In the genomic region with DNA sequence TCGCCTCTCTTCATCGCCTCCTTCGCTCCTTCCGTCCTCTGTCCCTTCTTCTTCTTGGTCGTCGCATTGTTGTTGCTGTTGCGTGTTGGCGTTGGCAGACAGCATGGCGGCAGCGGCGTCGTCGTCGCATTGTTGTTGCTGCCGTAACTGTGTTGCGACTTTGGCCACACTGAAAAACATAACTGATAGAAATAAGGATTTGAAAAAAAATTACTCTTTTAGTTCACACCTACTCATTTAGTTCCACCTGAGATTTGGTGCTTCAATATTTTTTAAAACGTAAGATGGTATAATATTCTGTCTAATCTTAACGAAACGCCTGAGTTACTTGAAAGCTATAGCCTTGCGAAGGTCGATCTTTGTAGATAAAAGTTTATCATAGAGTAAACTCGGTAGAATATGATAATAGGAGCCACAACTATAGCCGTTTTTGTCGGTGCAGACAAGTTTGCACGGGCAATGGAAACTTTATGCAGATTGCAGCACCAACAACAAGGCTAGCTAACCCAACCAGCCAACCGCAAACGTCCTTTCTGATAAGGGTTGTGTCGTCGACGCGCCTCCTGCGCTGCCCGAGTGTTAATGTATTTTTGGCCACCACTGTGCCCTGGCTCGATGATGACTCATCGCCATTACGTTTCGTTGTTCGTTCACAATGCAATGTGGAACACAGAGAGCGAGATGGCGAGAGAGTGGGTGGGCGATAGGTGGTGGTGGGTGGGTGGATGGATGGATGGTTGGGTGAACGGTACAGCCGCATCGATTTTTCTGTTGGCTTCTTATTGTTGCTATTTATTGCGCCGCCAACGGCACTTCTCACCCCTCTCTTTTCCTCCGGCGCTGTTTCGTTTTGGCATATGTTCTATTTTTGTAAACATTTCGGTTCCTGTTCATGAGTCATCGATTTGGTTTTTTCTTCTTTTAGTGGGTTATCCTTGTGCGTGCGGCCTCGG, we compare ENCODE assay signal across 1 fruit fly cellular context.
A peak's percentile ranks its signal among the peaks of the same experiment; 100 is the strongest.
TF ChIP-seq lines count a peak whose summit lies in the region.

No protein-coding gene starts in this region.

TF ChIP-seq in whole organism, embryonic, 481 proteins besides CTCF, POLR2A, EP300 and RAD21 (continued from another document and continues in another):
- TF ChIP-seq Atf6 (GFP tag; IDR thresholded peaks at IDR 0.05; lab: Robert Waterston, UW) (peak; percentile 75), NC2α (GFP tag; optimal IDR thresholded peaks at IDR 0.05; lab: Kevin White, UChicago) (peak; percentile 59), CG6765 (GFP tag; optimal IDR thresholded peaks at IDR 0.05; lab: Kevin White, UChicago) (peak; percentile 61), CG15073 (GFP tag; optimal IDR thresholded peaks at IDR 0.05; lab: Kevin White, UChicago) (peak; percentile 97), Sry-δ (GFP tag; optimal IDR thresholded peaks at IDR 0.05; lab: Kevin White, UChicago) (peak; percentile 35), Elba2 (GFP tag; optimal IDR thresholded peaks at IDR 0.05; lab: Kevin White, UChicago) (no peak), da (GFP tag; optimal IDR thresholded peaks at IDR 0.05; lab: Kevin White, UChicago) (no peak), Side (GFP tag; optimal IDR thresholded peaks at IDR 0.05; lab: Kevin White, UChicago) (peak; percentile 76), CG9797 (GFP tag; optimal IDR thresholded peaks at IDR 0.05; lab: Kevin White, UChicago) (peak; percentile 20), sug (tag; optimal IDR thresholded peaks at IDR 0.05; lab: Kevin White, UChicago) (peak; percentile 51), Rfx (GFP tag; IDR thresholded peaks at IDR 0.05; lab: Robert Waterston, UW) (peak; percentile 57; the same call in 1 of the 2 replicates), CG17568 (GFP tag; optimal IDR thresholded peaks at IDR 0.05; lab: Kevin White, UChicago) (peak; percentile 77), mam (GFP tag; optimal IDR thresholded peaks at IDR 0.05; lab: Kevin White, UChicago) (peak; percentile 75), CG10979 (tag; optimal IDR thresholded peaks at IDR 0.05; lab: Kevin White, UChicago) (peak; percentile 80), wdn (GFP tag; IDR thresholded peaks at IDR 0.05; lab: Robert Waterston, UW) (peak; percentile 58; the same call in 1 of the 2 replicates), oc (tag; optimal IDR thresholded peaks at IDR 0.05; lab: Kevin White, UChicago) (peak; percentile 22), CG1529 (GFP tag; optimal IDR thresholded peaks at IDR 0.05; lab: Kevin White, UChicago) (peak; percentile 76), Optix (GFP tag; IDR thresholded peaks at IDR 0.05; lab: Robert Waterston, UW) (peak; percentile 70; the same call in 2 of the 3 replicates), sr (GFP tag; IDR thresholded peaks at IDR 0.05; lab: Robert Waterston, UW) (peak; percentile 99), CG3065 (GFP tag; optimal IDR thresholded peaks at IDR 0.05; lab: Kevin White, UChicago) (peak; percentile 26), CG7745 (tag; optimal IDR thresholded peaks at IDR 0.05; lab: Kevin White, UChicago) (no peak), bowl (GFP tag; IDR thresholded peaks at IDR 0.05; lab: Robert Waterston, UW) (no peak), Med (GFP tag; lab: Kevin White, UChicago) (peak; percentile 97), Abd-B (GFP tag; optimal IDR thresholded peaks at IDR 0.05; lab: Kevin White, UChicago) (peak; percentile 69), CG7928 (GFP tag; optimal IDR thresholded peaks at IDR 0.05; lab: Kevin White, UChicago) (peak; percentile 48), zfh2 (GFP tag; optimal IDR thresholded peaks at IDR 0.05; lab: Kevin White, UChicago) (peak; percentile 66), otp (GFP tag; IDR thresholded peaks at IDR 0.05; lab: Robert Waterston, UW) (no peak), sna (GFP tag; IDR thresholded peaks at IDR 0.05; lab: Robert Waterston, UW; ENCODE audit: partially characterized antibody) (no peak), CG6175 (GFP tag; IDR thresholded peaks at IDR 0.05; lab: Robert Waterston, UW) (no peak), Dad (GFP tag; optimal IDR thresholded peaks at IDR 0.05; lab: Kevin White, UChicago) (peak; percentile 71), stc (GFP tag; IDR thresholded peaks at IDR 0.05; lab: Robert Waterston, UW) (peak; percentile 53; the same call in 1 of the 2 replicates), CG9437 (GFP tag; optimal IDR thresholded peaks at IDR 0.05; lab: Kevin White, UChicago) (peak; percentile 83), Awh (GFP tag; IDR thresholded peaks at IDR 0.05; lab: Robert Waterston, UW) (peak; percentile 40; the same call in 1 of the 2 replicates), insv (GFP tag; optimal IDR thresholded peaks at IDR 0.05; lab: Kevin White, UChicago) (no peak), CG18599 (GFP tag; optimal IDR thresholded peaks at IDR 0.05; lab: Kevin White, UChicago) (peak; percentile 89), ro (GFP tag; IDR thresholded peaks at IDR 0.05; lab: Robert Waterston, UW) (no peak), tgo (GFP tag; IDR thresholded peaks at IDR 0.05; lab: Robert Waterston, UW) (peak; percentile 29; the same call in 1 of the 3 replicates), Gsc (GFP tag; IDR thresholded peaks at IDR 0.05; lab: Robert Waterston, UW) (no peak), gem (tag; optimal IDR thresholded peaks at IDR 0.05; lab: Kevin White, UChicago) (peak; percentile 91), danr (GFP tag; IDR thresholded peaks at IDR 0.05; lab: Robert Waterston, UW) (peak; percentile 14; the same call in 1 of the 2 replicates), wek (GFP tag; optimal IDR thresholded peaks at IDR 0.05; lab: Kevin White, UChicago) (no peak), chinmo (GFP tag; IDR thresholded peaks at IDR 0.05; lab: Robert Waterston, UW; ENCODE audit: partially characterized antibody) (peak; percentile 69; the same call in 1 of the 4 replicates), grn (GFP tag; optimal IDR thresholded peaks at IDR 0.05; lab: Kevin White, UChicago) (peak; percentile 47), Ets65A (GFP tag; lab: Kevin White, UChicago) (peak; percentile 96), CG13624 (GFP tag; optimal IDR thresholded peaks at IDR 0.05; lab: Kevin White, UChicago) (peak; percentile 77), Trl (optimal IDR thresholded peaks at IDR 0.05; lab: Kevin White, UChicago) (peak; percentile 18 to 25), Trl (GFP tag; optimal IDR thresholded peaks at IDR 0.05; lab: Kevin White, UChicago) (peak; percentile 73), CG17912 (GFP tag; optimal IDR thresholded peaks at IDR 0.05; lab: Kevin White, UChicago) (no peak), Fer1 (GFP tag; optimal IDR thresholded peaks at IDR 0.05; lab: Kevin White, UChicago) (peak; percentile 79), MTF-1 (GFP tag; optimal IDR thresholded peaks at IDR 0.05; lab: Kevin White, UChicago; ENCODE audit: borderline replicate concordance) (peak; percentile 10), CG4730 (GFP tag; IDR thresholded peaks at IDR 0.05; lab: Robert Waterston, UW) (peak; percentile 39; the same call in 1 of the 2 replicates), CG43689 (GFP tag; IDR thresholded peaks at IDR 0.05; lab: Robert Waterston, UW) (no peak), CG4282 (GFP tag; optimal IDR thresholded peaks at IDR 0.05; lab: Kevin White, UChicago) (peak; percentile 40), CG14014 (GFP tag; IDR thresholded peaks at IDR 0.05; lab: Robert Waterston, UW) (peak; percentile 52), Ptx1 (GFP tag; IDR thresholded peaks at IDR 0.05; lab: Robert Waterston, UW) (peak; percentile 65), CG13424 (tag; optimal IDR thresholded peaks at IDR 0.05; lab: Kevin White, UChicago) (peak; percentile 83), D19B (GFP tag; optimal IDR thresholded peaks at IDR 0.05; lab: Kevin White, UChicago) (peak; percentile 60), CG18764 (GFP tag; optimal IDR thresholded peaks at IDR 0.05; lab: Kevin White, UChicago) (peak; percentile 57), Dp (GFP tag; optimal IDR thresholded peaks at IDR 0.05; lab: Kevin White, UChicago) (no peak), pfk (GFP tag; optimal IDR thresholded peaks at IDR 0.05; lab: Kevin White, UChicago) (peak; percentile 41), eyg (GFP tag; optimal IDR thresholded peaks at IDR 0.05; lab: Kevin White, UChicago) (peak; percentile 68), CG15601 (tag; optimal IDR thresholded peaks at IDR 0.05; lab: Kevin White, UChicago) (peak; percentile 74), CG10267 (tag; optimal IDR thresholded peaks at IDR 0.05; lab: Kevin White, UChicago) (peak; percentile 73), chn (GFP tag; optimal IDR thresholded peaks at IDR 0.05; lab: Kevin White, UChicago) (peak; percentile 46), h (optimal IDR thresholded peaks at IDR 0.05; lab: Kevin White, UChicago) (no peak), CG12071 (GFP tag; optimal IDR thresholded peaks at IDR 0.05; lab: Kevin White, UChicago) (peak; percentile 62), az2 (GFP tag; optimal IDR thresholded peaks at IDR 0.05; lab: Kevin White, UChicago) (peak; percentile 82), CG10565 (GFP tag; optimal IDR thresholded peaks at IDR 0.05; lab: Kevin White, UChicago) (no peak), CG3726 (GFP tag; IDR thresholded peaks at IDR 0.05; lab: Robert Waterston, UW) (peak; percentile 61; the same call in 1 of the 3 replicates), Opbp (GFP tag; IDR thresholded peaks at IDR 0.05; lab: Robert Waterston, UW; ENCODE audit: partially characterized antibody) (no peak), chif (GFP tag; optimal IDR thresholded peaks at IDR 0.05; lab: Kevin White, UChicago) (peak; percentile 37 to 80), bsh (GFP tag; optimal IDR thresholded peaks at IDR 0.05; lab: Kevin White, UChicago) (peak; percentile 80), CG18011 (GFP tag; optimal IDR thresholded peaks at IDR 0.05; lab: Kevin White, UChicago) (peak; percentile 70), Xbp1 (GFP tag; optimal IDR thresholded peaks at IDR 0.05; lab: Kevin White, UChicago) (peak; percentile 83), twi (tag; optimal IDR thresholded peaks at IDR 0.05; lab: Kevin White, UChicago) (peak; percentile 49), abd-A (tag; optimal IDR thresholded peaks at IDR 0.05; lab: Kevin White, UChicago) (peak; percentile 92), CG2120 (GFP tag; optimal IDR thresholded peaks at IDR 0.05; lab: Kevin White, UChicago) (peak; percentile 83), lmd (GFP tag; IDR thresholded peaks at IDR 0.05; lab: Robert Waterston, UW) (peak; percentile 67), Rx (GFP tag; IDR thresholded peaks at IDR 0.05; lab: Robert Waterston, UW) (no peak), CG2889 (GFP tag; IDR thresholded peaks at IDR 0.05; lab: Robert Waterston, UW) (peak; percentile 49; the same call in 1 of the 3 replicates), CG12104 (GFP tag; optimal IDR thresholded peaks at IDR 0.05; lab: Kevin White, UChicago) (peak; percentile 60), jing (GFP tag; optimal IDR thresholded peaks at IDR 0.05; lab: Kevin White, UChicago) (peak; percentile 71), CG11247 (GFP tag; IDR thresholded peaks at IDR 0.05; lab: Robert Waterston, UW) (no peak), ci (GFP tag; IDR thresholded peaks at IDR 0.05; lab: Robert Waterston, UW) (peak; percentile 83), sens-2 (GFP tag; IDR thresholded peaks at IDR 0.05; lab: Robert Waterston, UW) (no peak), Vsx1 (GFP tag; optimal IDR thresholded peaks at IDR 0.05; lab: Kevin White, UChicago) (peak; percentile 72), CG13296 (GFP tag; optimal IDR thresholded peaks at IDR 0.05; lab: Kevin White, UChicago) (peak; percentile 56), CG33213 (GFP tag; optimal IDR thresholded peaks at IDR 0.05; lab: Kevin White, UChicago) (peak; percentile 62), Poxn (GFP tag; IDR thresholded peaks at IDR 0.05; lab: Robert Waterston, UW) (peak; percentile 20; the same call in 1 of the 2 replicates), CG13775 (GFP tag; optimal IDR thresholded peaks at IDR 0.05; lab: Kevin White, UChicago) (peak; percentile 82), CG10959 (GFP tag; IDR thresholded peaks at IDR 0.05; lab: Robert Waterston, UW) (no peak), pnt (GFP tag; optimal IDR thresholded peaks at IDR 0.05; lab: Kevin White, UChicago) (peak; percentile 72), ems (GFP tag; optimal IDR thresholded peaks at IDR 0.05; lab: Kevin White, UChicago) (peak; percentile 82), exex (tag; optimal IDR thresholded peaks at IDR 0.05; lab: Kevin White, UChicago) (peak; percentile 4), Taf1 (GFP tag; IDR thresholded peaks at IDR 0.05; lab: Robert Waterston, UW) (no peak), cg (GFP tag; optimal IDR thresholded peaks at IDR 0.05; lab: Kevin White, UChicago) (no peak), dan (GFP tag; IDR thresholded peaks at IDR 0.05; lab: Robert Waterston, UW) (no peak), CG11085 (GFP tag; IDR thresholded peaks at IDR 0.05; lab: Robert Waterston, UW) (peak; percentile 40; the same call in 1 of the 2 replicates), Nf-YC (tag; optimal IDR thresholded peaks at IDR 0.05; lab: Kevin White, UChicago) (peak; percentile 78), CG31224 (GFP tag; IDR thresholded peaks at IDR 0.05; lab: Robert Waterston, UW) (peak; percentile 33; the same call in 1 of the 2 replicates), CG7271 (tag; optimal IDR thresholded peaks at IDR 0.05; lab: Kevin White, UChicago) (no peak), CG14050 (GFP tag; IDR thresholded peaks at IDR 0.05; lab: Robert Waterston, UW) (peak; percentile 54; the same call in 2 of the 3 replicates), sisA (GFP tag; IDR thresholded peaks at IDR 0.05; lab: Robert Waterston, UW) (peak; percentile 30), nau (GFP tag; optimal IDR thresholded peaks at IDR 0.05; lab: Kevin White, UChicago) (peak; percentile 64), CG1832 (GFP tag; optimal IDR thresholded peaks at IDR 0.05; lab: Kevin White, UChicago) (peak; percentile 70), GATAe (GFP tag; conservative IDR thresholded peaks at IDR 0.05; lab: Robert Waterston, UW) (no peak), dysf (GFP tag; IDR thresholded peaks at IDR 0.05; lab: Robert Waterston, UW) (peak; percentile 83), inv (GFP tag; IDR thresholded peaks at IDR 0.05; lab: Robert Waterston, UW; ENCODE audit: partially characterized antibody) (no peak), dimm (GFP tag; IDR thresholded peaks at IDR 0.05; lab: Robert Waterston, UW) (peak; percentile 25; the same call in 1 of the 2 replicates), rib (GFP tag; IDR thresholded peaks at IDR 0.05; lab: Robert Waterston, UW) (no peak), CG12659 (GFP tag; optimal IDR thresholded peaks at IDR 0.05; lab: Kevin White, UChicago) (peak; percentile 81), CG1024 (GFP tag; IDR thresholded peaks at IDR 0.05; lab: Robert Waterston, UW) (no peak), CG7839 (tag; optimal IDR thresholded peaks at IDR 0.05; lab: Kevin White, UChicago) (peak; percentile 87), CG14860 (GFP tag; IDR thresholded peaks at IDR 0.05; lab: Robert Waterston, UW; ENCODE audit: partially characterized antibody) (no peak), CG3995 (GFP tag; optimal IDR thresholded peaks at IDR 0.05; lab: Kevin White, UChicago) (no peak), CG1602 (GFP tag; optimal IDR thresholded peaks at IDR 0.05; lab: Kevin White, UChicago) (peak; percentile 77), Lhr (GFP tag; optimal IDR thresholded peaks at IDR 0.05; lab: Kevin White, UChicago) (peak; percentile 69), lbe (GFP tag; optimal IDR thresholded peaks at IDR 0.05; lab: Kevin White, UChicago) (peak; percentile 16)
